Worm (Caenorhabditis elegans): ENCODE data around the gene C13E3.1.

C13E3.1 gene

DNA sequence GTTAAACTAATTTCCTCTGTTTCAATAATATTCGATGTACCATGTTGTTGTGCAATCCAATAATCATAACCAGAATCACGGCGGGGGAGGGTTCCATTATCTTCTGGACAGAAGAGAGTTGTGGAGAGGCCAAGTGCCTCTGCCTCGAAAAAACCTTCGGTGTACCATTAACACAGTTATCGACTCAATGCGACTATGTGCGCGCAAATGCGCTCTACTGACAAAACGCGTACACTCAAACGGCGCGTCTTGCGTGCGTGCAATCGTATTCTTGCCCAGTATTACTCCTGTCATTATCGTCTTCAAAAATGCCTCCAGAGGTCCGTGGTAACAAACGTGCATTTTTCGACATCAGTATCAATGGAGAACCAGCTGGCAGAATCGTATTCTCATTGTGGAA is 18.2 kb downstream of the C13E3.1 start, which contains the start of gene cyn-8:
cyn-8 (plus strand) TSS at position 217 of the 400 bp plus-strand sequence.
- TF ChIP-seq hmg-1.2 (GFP tag; IDR thresholded peaks at IDR 0.05), result peak; percentile 21; the same call in 1 of the 2 replicates
- TF ChIP-seq B0336.3 (GFP tag; IDR thresholded peaks at IDR 0.05), result no peak
- TF ChIP-seq aptf-3 (GFP tag; IDR thresholded peaks at IDR 0.05), result no peak
- peak; percentile 91 for TF ChIP-seq mcd-1 (GFP tag; IDR thresholded peaks at IDR 0.05)
- no peak for TF ChIP-seq nfya-2 (GFP tag; IDR thresholded peaks at IDR 0.05)
- TF ChIP-seq mxl-1 (tag; optimal IDR thresholded peaks at IDR 0.05), result no peak
- TF ChIP-seq tbp1 (GFP tag; optimal IDR thresholded peaks at IDR 0.05), result peak; percentile 19
- TF ChIP-seq nhr-80 (tag; optimal IDR thresholded peaks at IDR 0.05), result peak; percentile 40
- no peak for TF ChIP-seq ama-1 (optimal IDR thresholded peaks at IDR 0.05)
- no peak for TF ChIP-seq ama-1 (GFP tag; optimal IDR thresholded peaks at IDR 0.05)
- 0 out of 2 replicates have a peak, but pooled peaks have one; percentile 8 for TF ChIP-seq let-526 (GFP tag; IDR thresholded peaks at IDR 0.05)
- no peak for TF ChIP-seq hmg-20 (GFP tag; IDR thresholded peaks at IDR 0.05)
- 0 out of 2 replicates have a peak, but pooled peaks have one; percentile 28 for TF ChIP-seq dox-1 (GFP tag; IDR thresholded peaks at IDR 0.05)

DNA sequence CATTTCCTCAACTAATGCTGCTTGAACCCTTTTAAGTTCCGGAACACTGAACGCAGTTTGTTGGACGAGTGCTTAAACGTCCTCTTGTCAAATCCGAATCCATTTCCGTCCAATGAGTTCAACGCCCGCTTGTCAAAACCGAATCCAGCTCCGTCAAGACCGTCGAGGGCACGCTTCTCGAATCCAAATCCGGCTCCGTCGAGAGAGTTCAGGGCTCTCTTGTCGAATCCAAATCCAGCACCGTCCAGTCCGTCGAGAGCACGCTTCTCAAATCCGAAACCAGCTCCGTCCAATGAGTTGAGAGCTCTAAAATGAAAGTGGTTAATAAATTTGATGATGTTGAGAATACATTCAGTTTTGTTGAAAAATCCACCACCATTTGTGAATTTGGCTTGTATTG is 24.8 kb downstream of the C13E3.1 start:
- TF ChIP-seq zfh-2 (GFP tag; conservative IDR thresholded peaks at IDR 0.05) (peak; percentile 63), B0035.1 (tag; optimal IDR thresholded peaks at IDR 0.05) (no peak), attf-3 (GFP tag; conservative IDR thresholded peaks at IDR 0.05) (no peak)

DNA sequence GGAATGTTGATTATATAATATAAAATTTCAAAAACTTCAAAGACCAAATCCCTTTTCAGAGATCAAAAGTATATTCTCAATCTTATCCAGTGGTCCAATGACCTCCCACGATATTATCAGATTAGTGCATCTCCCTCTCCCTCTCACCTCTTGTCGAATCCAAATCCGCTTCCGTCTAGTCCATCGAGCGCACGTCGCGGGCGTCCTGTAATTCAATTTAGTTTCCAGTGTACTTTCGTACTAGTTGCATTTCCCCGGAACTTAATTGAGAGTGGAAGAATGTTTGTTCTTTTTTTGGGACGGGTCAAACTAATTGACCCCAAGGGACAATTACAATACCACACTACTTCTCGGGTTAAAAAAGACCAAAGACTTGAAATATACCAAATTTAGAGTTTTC is 25.9 kb downstream of the C13E3.1 start:
- TF ChIP-seq ceh-100 (GFP tag; IDR thresholded peaks at IDR 0.05), result no peak
- TF ChIP-seq hlh-26 (GFP tag; conservative IDR thresholded peaks at IDR 0.05), result no peak
- TF ChIP-seq F55B11.4 (tag; optimal IDR thresholded peaks at IDR 0.05; ENCODE audit: borderline replicate concordance, insufficient read depth), result no peak
- no peak for TF ChIP-seq atf-7 (tag; optimal IDR thresholded peaks at IDR 0.05)

DNA sequence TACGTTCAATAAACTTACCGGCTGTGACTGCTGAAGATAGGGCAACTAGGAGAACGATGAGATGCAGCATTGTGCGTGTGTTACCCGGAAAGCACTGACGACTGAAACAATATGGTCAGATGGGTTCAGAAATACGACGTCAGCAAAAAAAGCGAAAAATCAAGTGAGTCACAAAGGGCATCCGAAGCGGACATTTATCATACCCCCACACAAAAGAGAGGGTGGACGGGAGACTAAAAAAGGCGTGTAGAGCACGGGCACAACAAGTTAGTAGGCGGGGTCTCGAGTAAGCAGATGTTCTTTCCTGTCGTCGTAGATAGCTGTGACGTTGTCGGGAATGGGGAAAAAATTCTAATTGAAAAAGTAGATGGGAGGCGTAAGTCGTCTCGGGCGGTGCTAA is 26.4 kb downstream of the C13E3.1 start, which contains the start of gene nlp-14:
nlp-14 (minus strand) TSS at position 101 of the 400 bp plus-strand sequence.
- no peak for TF ChIP-seq bed-1 (GFP tag; IDR thresholded peaks at IDR 0.05)
- no peak for TF ChIP-seq rpc-1 (optimal IDR thresholded peaks at IDR 0.05)
- TF ChIP-seq rpc-1 (tag; optimal IDR thresholded peaks at IDR 0.05), result no peak
- no peak for TF ChIP-seq lsy-27 (tag; optimal IDR thresholded peaks at IDR 0.05; ENCODE audit: borderline replicate concordance, insufficient read depth)
- TF ChIP-seq somi-1 (GFP tag; optimal IDR thresholded peaks at IDR 0.05), result no peak
- TF ChIP-seq efl-1 (GFP tag; optimal IDR thresholded peaks at IDR 0.05), result no peak

DNA sequence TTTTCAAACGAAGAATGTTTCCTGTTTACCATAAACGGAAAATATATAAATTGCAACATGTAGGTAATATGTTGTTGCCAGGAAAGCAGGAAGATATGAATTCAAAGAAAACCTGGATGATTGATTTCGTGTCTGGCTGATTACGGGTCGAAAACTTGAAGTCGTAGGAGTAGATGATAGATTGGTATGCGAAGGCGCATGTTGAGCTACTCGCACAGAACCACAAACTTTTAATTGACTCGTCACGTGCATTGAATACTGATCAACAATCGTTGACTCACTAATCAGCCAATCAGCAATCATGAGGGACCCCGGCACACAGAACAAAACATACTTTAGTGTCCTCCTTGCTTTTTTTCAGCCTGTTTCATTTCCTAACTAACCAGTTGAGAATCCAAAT is 28.3 kb downstream of the C13E3.1 start:
- no peak for TF ChIP-seq Y95B8A.8 (GFP tag; IDR thresholded peaks at IDR 0.05)
- TF ChIP-seq ztf-6 (GFP tag; IDR thresholded peaks at IDR 0.05), result no peak
- no peak for TF ChIP-seq nfyb-1 (GFP tag; IDR thresholded peaks at IDR 0.05)
- no peak for TF ChIP-seq nhr-27 (tag; optimal IDR thresholded peaks at IDR 0.05)
- TF ChIP-seq ceh-100 (GFP tag; IDR thresholded peaks at IDR 0.05), result no peak
- no peak for TF ChIP-seq F10E7.11 (tag; optimal IDR thresholded peaks at IDR 0.05)
- no peak for TF ChIP-seq ceh-79 (tag; optimal IDR thresholded peaks at IDR 0.05)
- no peak for TF ChIP-seq nfya-1 (tag; optimal IDR thresholded peaks at IDR 0.05; ENCODE audit: borderline replicate concordance, insufficient read depth)
- TF ChIP-seq dox-1 (GFP tag; IDR thresholded peaks at IDR 0.05), result no peak
- no peak for TF ChIP-seq F37B4.10 (GFP tag; IDR thresholded peaks at IDR 0.05)
- TF ChIP-seq sdz-38 (tag; optimal IDR thresholded peaks at IDR 0.05), result no peak
- TF ChIP-seq K12H6.12 (tag; optimal IDR thresholded peaks at IDR 0.05), result no peak

All from whole organism, young adult.